Fruit fly (Drosophila melanogaster) S2 (cell line): ENCODE data around the gene CG7879.

Source experiments
- CG8478 ChIP-seq: fragments of >200 bp; optimal IDR thresholded peaks from 2 replicates; lab custom pipeline; 2018
- CTCF ChIP-seq, 2 experiments: fragments of >200 bp; optimal IDR thresholded peaks; 2 replicates each; lab custom pipeline; 2018

DNA sequence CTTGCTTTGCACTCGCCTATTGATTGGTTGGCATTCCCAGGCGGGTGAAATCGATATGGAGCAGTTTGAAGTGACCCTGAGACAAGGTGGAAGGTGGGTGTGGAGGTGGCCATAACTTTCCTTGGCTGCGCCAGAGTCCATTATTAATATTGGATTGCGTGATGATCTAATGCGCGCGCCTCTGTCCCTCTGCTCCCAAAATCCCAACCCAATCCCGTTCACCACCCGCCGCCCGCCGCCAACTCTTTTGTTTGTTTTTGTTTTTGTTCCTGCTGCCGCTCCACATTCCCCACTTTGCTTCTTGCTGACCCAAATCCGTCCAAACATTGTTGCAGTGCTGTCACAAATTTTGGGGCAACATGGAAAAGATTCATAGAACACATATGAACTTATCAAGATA, 2.7 kb upstream of the CG7879 start:
- TF ChIP-seq CG8478: no peak
- no peak for TF ChIP-seq CTCF (optimal IDR thresholded peaks at IDR 0.05; lab: Kevin White, UChicago)
